Worm (Caenorhabditis elegans) whole organism, L4 larva: Measurements from ENCODE around the gene F54C4.4.
A peak's percentile ranks its signal among the peaks of the same experiment; 100 is the strongest.
"Not testable (repeated sequence)": the region's sequence is repeated elsewhere in the genome, so short reads cannot be mapped to it uniquely, and the experiment has no call there.

ENCODE experiments used
- D1046.2 ChIP-seq: fragments of 200-800 bp; sonication (Bioruptor generic); IDR thresholded peaks from 2 replicates; pipeline ENCODE4 v1.3.6; 2022; ENCODE audit warnings: missing genetic modification characterization, missing compliant biosample characterization
- F26F4.8 ChIP-seq: fragments of 200-800 bp; sonication (Bioruptor generic); conservative IDR thresholded peaks from 2 replicates; pipeline ENCODE4 v1.3.6; 2022; ENCODE audit warnings: missing genetic modification characterization, missing compliant biosample characterization
- F37D6.2 ChIP-seq: sonication (generic microtip); optimal IDR thresholded peaks from 2 replicates; lab custom pipeline; 2016; ENCODE audit warnings: mild to moderate bottlenecking, missing genetic modification characterization, missing compliant biosample characterization
- F49E8.2 ChIP-seq: sonication (generic microtip); optimal IDR thresholded peaks from 2 replicates; lab custom pipeline; 2016; ENCODE audit warnings: missing compliant biosample characterization, mild to moderate bottlenecking, missing genetic modification characterization, borderline replicate concordance
- Y5F2A.4 ChIP-seq: fragments of 200-800 bp; sonication (Bioruptor generic); optimal IDR thresholded peaks from 2 replicates; lab custom pipeline; 2018; ENCODE audit warnings: mild to moderate bottlenecking, missing genetic modification characterization, missing compliant biosample characterization
- Y75B8A.6 ChIP-seq: fragments of 200-800 bp; sonication (Bioruptor generic); IDR thresholded peaks from 2 replicates; pipeline ENCODE4 v1.3.6; 2022; ENCODE audit warnings: missing genetic modification reagents, missing genetic modification characterization, missing compliant biosample characterization
- aha-1 ChIP-seq: fragments of 150-350 bp; peaks from one replicate; lab custom pipeline; 2014; ENCODE audit warnings: missing biosample characterization, missing genetic modification characterization
- arid-1 ChIP-seq: fragments of 200-800 bp; sonication (Bioruptor generic); conservative IDR thresholded peaks from 2 replicates; pipeline ENCODE4 v1.3.6; 2022; ENCODE audit warnings: missing genetic modification reagents, missing genetic modification characterization, missing compliant biosample characterization
- ceh-20 ChIP-seq: fragments of 200-800 bp; sonication (Bioruptor generic); IDR thresholded peaks from 2 replicates; pipeline ENCODE4 v1.3.6; 2022; ENCODE audit warnings: missing genetic modification reagents, missing genetic modification characterization, missing compliant biosample characterization
- ceh-32 ChIP-seq: sonication (generic microtip); optimal IDR thresholded peaks from 2 replicates; lab custom pipeline; 2016; ENCODE audit warnings: mild to moderate bottlenecking, missing genetic modification characterization, missing compliant biosample characterization; ENCODE audit not compliant: poor library complexity
- daf-8 ChIP-seq: fragments of 200-800 bp; sonication (Bioruptor generic); IDR thresholded peaks from 2 replicates; pipeline ENCODE4 v1.3.6; 2022; ENCODE audit warnings: missing genetic modification characterization, missing compliant biosample characterization
- dmd-8 ChIP-seq: fragments of 200-800 bp; sonication (Bioruptor generic); IDR thresholded peaks from 2 replicates; pipeline ENCODE4 v1.3.6; 2022; ENCODE audit warnings: missing genetic modification characterization, missing compliant biosample characterization
- dpl-1 ChIP-seq: fragments of 150-350 bp; optimal IDR thresholded peaks from 2 replicates; lab custom pipeline; 2014; ENCODE audit warnings: missing biosample characterization, missing genetic modification reagents, missing genetic modification characterization
- dve-1 ChIP-seq: sonication (generic microtip); optimal IDR thresholded peaks from 2 replicates; lab custom pipeline; 2017; ENCODE audit warnings: antibody characterized with exemption, mild to moderate bottlenecking, missing genetic modification characterization, missing compliant biosample characterization; ENCODE audit not compliant: insufficient read depth
- hif-1 ChIP-seq, 2 experiments: sonication (generic microtip); optimal IDR thresholded peaks; 2 replicates each; lab custom pipeline; 2016 to 2017; ENCODE audit warnings: missing compliant biosample characterization in 2 of 2, missing genetic modification characterization in 2 of 2, missing genetic modification reagents in 2 of 2, missing genotype in 2 of 2, mild to moderate bottlenecking in 1 of 2
- hlh-11 ChIP-seq: fragments of 200-800 bp; sonication (Bioruptor generic); optimal IDR thresholded peaks from 2 replicates; lab custom pipeline; 2018; ENCODE audit warnings: mild to moderate bottlenecking, missing genetic modification characterization, missing compliant biosample characterization
- hmg-1.1 ChIP-seq: fragments of 200-800 bp; sonication (Bioruptor generic); IDR thresholded peaks from 2 replicates; pipeline ENCODE4 v1.3.6; 2022; ENCODE audit warnings: missing genetic modification reagents, missing genetic modification characterization, missing compliant biosample characterization
- lim-7 ChIP-seq: fragments of 200-800 bp; sonication (Bioruptor generic); IDR thresholded peaks from 2 replicates; pipeline ENCODE4 v1.3.6; 2022; ENCODE audit warnings: missing genetic modification characterization, missing compliant biosample characterization
- lin-1 ChIP-seq: fragments of 200-800 bp; sonication (Bioruptor generic); IDR thresholded peaks from 2 replicates; pipeline ENCODE4 v1.3.6; 2022; ENCODE audit warnings: missing genetic modification reagents, missing genetic modification characterization, missing compliant biosample characterization
- lin-13 ChIP-seq: fragments of 150-350 bp; optimal IDR thresholded peaks from 2 replicates; lab custom pipeline; 2014; ENCODE audit warnings: missing biosample characterization, missing genetic modification reagents, missing genetic modification characterization
- lin-29 ChIP-seq: fragments of 200-800 bp; sonication (Bioruptor generic); IDR thresholded peaks from 2 replicates; pipeline ENCODE4 v1.3.6; 2022; ENCODE audit warnings: missing genetic modification reagents, missing genetic modification characterization, missing compliant biosample characterization
- madf-9 ChIP-seq: fragments of 200-800 bp; sonication (Bioruptor generic); conservative IDR thresholded peaks from 2 replicates; pipeline ENCODE4 v1.3.6; 2022; ENCODE audit warnings: missing genetic modification reagents, missing genetic modification characterization, missing compliant biosample characterization
- mdt-29 ChIP-seq: fragments of 200-800 bp; sonication (Bioruptor generic); IDR thresholded peaks from 2 replicates; pipeline ENCODE4 v1.3.6; 2022; ENCODE audit warnings: missing genetic modification reagents, missing genetic modification characterization, missing compliant biosample characterization
- mep-1 ChIP-seq: fragments of 150-350 bp; sonication (generic microtip); optimal IDR thresholded peaks from 3 replicates; lab custom pipeline; 2014; ENCODE audit warnings: missing biosample characterization, missing genetic modification characterization
- mxl-2 ChIP-seq: fragments of 200-800 bp; sonication (Bioruptor generic); conservative IDR thresholded peaks from 2 replicates; pipeline ENCODE4 v1.3.6; 2022; ENCODE audit warnings: missing genetic modification reagents, missing genetic modification characterization, missing compliant biosample characterization
- nhr-10 ChIP-seq: fragments of 150-350 bp; optimal IDR thresholded peaks from 2 replicates; lab custom pipeline; 2014; ENCODE audit warnings: missing biosample characterization, missing genetic modification characterization
- nhr-41 ChIP-seq: fragments of 200-800 bp; sonication (Bioruptor generic); IDR thresholded peaks from 2 replicates; pipeline ENCODE4 v1.3.6; 2022; ENCODE audit warnings: missing genetic modification reagents, missing genetic modification characterization, missing compliant biosample characterization
- nhr-48 ChIP-seq: sonication (generic microtip); optimal IDR thresholded peaks from 2 replicates; lab custom pipeline; 2016; ENCODE audit warnings: mild to moderate bottlenecking, missing genetic modification characterization, missing compliant biosample characterization
- nhr-77 ChIP-seq: fragments of 150-350 bp; optimal IDR thresholded peaks from 2 replicates; lab custom pipeline; 2014; ENCODE audit warnings: missing biosample characterization, missing genetic modification characterization
- pha-4 ChIP-seq, 2 experiments: fragments of 150-350 bp in 1 of 2; fragments of 200-800 bp in 1 of 2; sonication (Bioruptor generic) in 1 of 2; IDR thresholded peaks in 1 of 2; optimal IDR thresholded peaks in 1 of 2; 2 replicates each; pipeline versions ENCODE4 v1.3.6 to Lab custom; 2014 to 2022; ENCODE audit warnings: missing genetic modification characterization in 2 of 2, missing genetic modification reagents in 2 of 2, missing biosample characterization in 1 of 2, missing compliant biosample characterization in 1 of 2
- php-3 ChIP-seq: fragments of 200-800 bp; sonication (Bioruptor generic); IDR thresholded peaks from 2 replicates; pipeline ENCODE4 v1.3.6; 2022; ENCODE audit warnings: missing genetic modification reagents, missing genetic modification characterization, missing compliant biosample characterization
- pqm-1 ChIP-seq: sonication (generic microtip); optimal IDR thresholded peaks from 2 replicates; lab custom pipeline; 2017; ENCODE audit warnings: missing biosample characterization, missing genetic modification characterization
- spr-3 ChIP-seq: fragments of 200-800 bp; sonication (Bioruptor generic); optimal IDR thresholded peaks from 2 replicates; lab custom pipeline; 2018; ENCODE audit warnings: mild to moderate bottlenecking, missing genetic modification characterization, missing compliant biosample characterization
- tag-97 ChIP-seq: fragments of 200-800 bp; sonication (Bioruptor generic); IDR thresholded peaks from 2 replicates; pipeline ENCODE4 v1.3.6; 2022; ENCODE audit warnings: missing genetic modification characterization, missing compliant biosample characterization
- tra-1 ChIP-seq: fragments of 200-800 bp; sonication (Bioruptor generic); IDR thresholded peaks from 2 replicates; pipeline ENCODE4 v1.3.6; 2022; ENCODE audit warnings: missing genetic modification reagents, missing genetic modification characterization, missing compliant biosample characterization
- unc-62 ChIP-seq, 3 experiments: fragments of 150-350 bp in 1 of 3; sonication (generic microtip); optimal IDR thresholded peaks in 2 of 3; peaks in 1 of 3; 1 replicate in 1 of 3; 2 replicates in 2 of 3; lab custom pipeline; 2014 to 2017; ENCODE audit warnings: missing biosample characterization in 3 of 3, missing genetic modification characterization in 3 of 3, missing genetic modification reagents in 3 of 3, missing genotype in 1 of 3
- zag-1 ChIP-seq: fragments of 150-350 bp; optimal IDR thresholded peaks from 2 replicates; lab custom pipeline; 2014; ENCODE audit warnings: missing biosample characterization, missing genetic modification characterization
- zip-2 ChIP-seq: fragments of 150-350 bp; optimal IDR thresholded peaks from 2 replicates; lab custom pipeline; 2014; ENCODE audit warnings: missing biosample characterization, missing genetic modification characterization

Gene F54C4.4

DNA sequence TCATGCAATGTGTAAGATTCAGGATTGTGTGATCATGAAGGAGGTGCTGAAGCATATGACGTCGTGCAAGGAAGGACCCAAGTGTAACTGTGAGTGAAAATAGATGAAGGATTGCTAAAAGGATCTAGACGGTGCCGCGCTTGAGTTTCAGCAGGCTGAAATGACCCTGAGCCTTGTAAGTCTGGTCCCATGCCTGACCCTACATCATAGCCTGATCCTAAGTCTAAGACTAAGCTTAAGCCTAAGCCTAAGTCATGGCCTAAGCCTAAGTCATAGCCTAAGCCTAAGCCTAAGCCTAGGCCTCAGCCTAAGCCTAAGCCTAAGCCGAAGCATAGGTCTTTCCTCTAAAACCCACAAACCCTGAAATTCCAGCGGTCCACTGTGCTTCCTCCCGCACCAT, 30.7 kb upstream of the F54C4.4 start:
- no peak for TF ChIP-seq zag-1 (tag; lab: Kevin White, UChicago)
- peak; percentile 91 for TF ChIP-seq aha-1 (tag; lab: Kevin White, UChicago)
- TF ChIP-seq zip-2 (tag; lab: Kevin White, UChicago), result no peak
- no peak for TF ChIP-seq F26F4.8 (GFP tag; lab: Robert Waterston, UW)
- TF ChIP-seq lin-13 (GFP tag; lab: Kevin White, UChicago), result no peak
- no peak for TF ChIP-seq madf-9 (GFP tag; lab: Robert Waterston, UW)

DNA sequence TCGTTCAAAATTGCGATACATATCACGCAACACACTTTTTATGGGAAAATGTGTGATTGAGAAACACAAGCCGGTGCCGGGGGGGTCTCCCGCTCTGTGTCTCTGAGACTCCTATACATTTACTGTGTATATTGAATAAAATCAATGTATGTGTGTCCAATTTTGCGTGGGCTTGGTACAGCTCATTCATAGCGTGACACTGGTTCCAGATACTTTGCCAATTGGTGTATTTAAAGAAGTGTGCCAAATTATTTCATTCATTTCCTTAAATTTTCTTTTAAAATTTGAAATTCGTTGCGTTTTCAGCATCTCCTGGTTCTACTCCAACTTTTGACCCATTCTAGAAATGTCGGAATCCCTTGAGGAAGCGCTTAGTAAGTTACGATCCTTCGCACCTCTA, 30.0 kb upstream of the F54C4.4 start, which contains the start of gene C29F9.5:
C29F9.5 (plus strand) TSS at position 301 of the 400 bp plus-strand sequence.
- peak in 1 of 2 experiments; percentile 59 for TF ChIP-seq unc-62 (GFP tag; optimal IDR thresholded peaks at IDR 0.05 in 1 of 2; lab: Kevin White, UChicago)
- TF ChIP-seq unc-62 (tag; optimal IDR thresholded peaks at IDR 0.05; lab: Kevin White, UChicago), result no peak
- no peak for TF ChIP-seq madf-9 (GFP tag; lab: Robert Waterston, UW)
- no peak for TF ChIP-seq hif-1 (tag; optimal IDR thresholded peaks at IDR 0.05; lab: Kevin White, UChicago)
- TF ChIP-seq nhr-10 (tag; lab: Kevin White, UChicago), result no peak
- no peak for TF ChIP-seq lim-7
- TF ChIP-seq dpl-1 (GFP tag; lab: Kevin White, UChicago), result no peak

- TF ChIP-seq nhr-48 (tag; lab: Kevin White, UChicago) (no peak), daf-8 (GFP tag; lab: Robert Waterston, UW) (no peak), pqm-1 (tag; lab: Kevin White, UChicago) (no peak), arid-1 (GFP tag; lab: Robert Waterston, UW) (no peak)
Measured at ce11 chrIII:114603-115002, 27.4 kb upstream of the F54C4.4 start, which contains the start of gene C29F9.6. Gene C29F9.6 (plus strand): TSS chrIII:114903.

- not testable (repeated sequence) for TF ChIP-seq F37D6.2 (tag; lab: Kevin White, UChicago); Y5F2A.4 (GFP tag; lab: Kevin White, UChicago); spr-3 (GFP tag; lab: Kevin White, UChicago)
Measured at ce11 chrIII:98822-99221, 11.6 kb upstream of the F54C4.4 start, which contains the start of gene C29F9.9. Gene C29F9.9 (minus strand): TSS chrIII:98922.

- not testable (repeated sequence) for TF ChIP-seq lin-13 (GFP tag; lab: Kevin White, UChicago); ceh-20 (GFP tag; lab: Robert Waterston, UW); nhr-41 (GFP tag; lab: Robert Waterston, UW)
- TF ChIP-seq, all 104 proteins: peak for 0; not testable (repeated sequence) for 104
Measured at ce11 chrIII:97018-97417, 9.8 kb upstream of the F54C4.4 start, which contains the start of gene C29F9.8. Gene C29F9.8 (minus strand): TSS chrIII:97118.

ce11 chrIII:96196-96595, 9.0 kb upstream of the F54C4.4 start:
- TF ChIP-seq zag-1 (tag; lab: Kevin White, UChicago), result no peak
- TF ChIP-seq hmg-1.1 (GFP tag; lab: Robert Waterston, UW), result peak; percentile 51; the same call in 1 of the 2 replicates
- no peak for TF ChIP-seq tra-1 (GFP tag; lab: Robert Waterston, UW)
- TF ChIP-seq lin-29 (GFP tag; lab: Robert Waterston, UW), result no peak
- TF ChIP-seq unc-62 (GFP tag; optimal IDR thresholded peaks at IDR 0.05 in 1 of 2; lab: Kevin White, UChicago), result no peak
- no peak for TF ChIP-seq unc-62 (tag; optimal IDR thresholded peaks at IDR 0.05; lab: Kevin White, UChicago)
- TF ChIP-seq mdt-29 (GFP tag; lab: Robert Waterston, UW), result no peak
- no peak for TF ChIP-seq aha-1 (tag; lab: Kevin White, UChicago)
- no peak for TF ChIP-seq lin-13 (GFP tag; lab: Kevin White, UChicago)
- TF ChIP-seq php-3 (GFP tag; lab: Robert Waterston, UW), result no peak
- no peak for TF ChIP-seq nhr-77
- TF ChIP-seq hlh-11 (tag; lab: Kevin White, UChicago), result peak; percentile 26
- no peak for TF ChIP-seq pha-4 (GFP tag; IDR thresholded peaks at IDR 0.05; lab: Robert Waterston, UW)
- TF ChIP-seq pha-4 (tag; optimal IDR thresholded peaks at IDR 0.05; lab: Kevin White, UChicago), result no peak
- no peak for TF ChIP-seq D1046.2
- no peak for TF ChIP-seq ceh-32
- TF ChIP-seq daf-8 (GFP tag; lab: Robert Waterston, UW), result no peak
- no peak for TF ChIP-seq mxl-2 (GFP tag; lab: Robert Waterston, UW)
- no peak for TF ChIP-seq tag-97
- TF ChIP-seq zip-2 (tag; lab: Kevin White, UChicago), result no peak
- TF ChIP-seq lin-1, result no peak
- TF ChIP-seq dve-1 (tag; lab: Kevin White, UChicago), result no peak
- no peak for TF ChIP-seq nhr-48 (tag; lab: Kevin White, UChicago)
- TF ChIP-seq mep-1 (tag; lab: Kevin White, UChicago), result no peak
- no peak for TF ChIP-seq dmd-8 (GFP tag; lab: Robert Waterston, UW)
- TF ChIP-seq Y75B8A.6, result no peak
- TF ChIP-seq F49E8.2 (tag; lab: Kevin White, UChicago), result no peak
